Worm (Caenorhabditis elegans) whole organism, young adult: ENCODE data around the gene knl-3.

Experiments
- B0035.1 ChIP-seq: sonication (generic microtip); optimal IDR thresholded peaks from 2 replicates; lab custom pipeline; 2016; ENCODE audit warnings: missing genetic modification characterization, mild to moderate bottlenecking, missing compliant biosample characterization, missing genotype, missing genetic modification reagents
- F23B12.7 ChIP-seq: sonication (generic microtip); optimal IDR thresholded peaks from 2 replicates; lab custom pipeline; 2017; ENCODE audit warnings: missing genetic modification characterization, mild to moderate bottlenecking, missing compliant biosample characterization, antibody characterized with exemption, moderate library complexity; ENCODE audit not compliant: insufficient read depth
- F33H1.4 ChIP-seq: fragments of 200-800 bp; sonication (Bioruptor generic); IDR thresholded peaks from 2 replicates; pipeline ENCODE4 v1.3.6; 2022; ENCODE audit warnings: missing genetic modification reagents, missing genetic modification characterization, missing compliant biosample characterization
- F37B4.10 ChIP-seq: fragments of 200-800 bp; sonication (Bioruptor generic); IDR thresholded peaks from 2 replicates; pipeline ENCODE4 v1.3.6; 2022; ENCODE audit warnings: missing genetic modification characterization, missing compliant biosample characterization
- F39B2.1 ChIP-seq: fragments of 200-800 bp; sonication (Bioruptor generic); IDR thresholded peaks from 2 replicates; pipeline ENCODE4 v1.3.6; 2022; ENCODE audit warnings: missing genetic modification reagents, missing genetic modification characterization, missing compliant biosample characterization
- F52B5.7 ChIP-seq: sonication (generic microtip); optimal IDR thresholded peaks from 2 replicates; lab custom pipeline; 2016; ENCODE audit warnings: mild to moderate bottlenecking, missing genetic modification characterization, missing compliant biosample characterization
- F55B11.4 ChIP-seq: sonication (generic microtip); optimal IDR thresholded peaks from 2 replicates; lab custom pipeline; 2016; ENCODE audit warnings: missing compliant biosample characterization, missing genetic modification characterization, borderline replicate concordance; ENCODE audit not compliant: insufficient read depth
- F57A8.1 ChIP-seq: fragments of 200-800 bp; sonication (Bioruptor generic); optimal IDR thresholded peaks from 2 replicates; lab custom pipeline; 2018; ENCODE audit warnings: mild to moderate bottlenecking, missing genetic modification characterization, moderate library complexity, missing compliant biosample characterization
- K12H6.12 ChIP-seq: fragments of 200-800 bp; sonication (Bioruptor generic); optimal IDR thresholded peaks from 2 replicates; lab custom pipeline; 2018; ENCODE audit warnings: mild to moderate bottlenecking, missing genetic modification characterization, missing compliant biosample characterization
- Y56A3A.18 ChIP-seq: fragments of 200-800 bp; sonication (Bioruptor generic); IDR thresholded peaks from 2 replicates; pipeline ENCODE4 v1.3.6; 2022; ENCODE audit warnings: missing genetic modification reagents, missing genetic modification characterization, missing compliant biosample characterization
- Y79H2A.3 ChIP-seq: fragments of 200-800 bp; sonication (Bioruptor generic); conservative IDR thresholded peaks from 2 replicates; pipeline ENCODE4 v1.3.6; 2022; ENCODE audit warnings: missing genetic modification reagents, missing genetic modification characterization, missing compliant biosample characterization
- akir-1 ChIP-seq: fragments of 200-800 bp; sonication (Bioruptor generic); optimal IDR thresholded peaks from 2 replicates; lab custom pipeline; 2018; ENCODE audit warnings: mild to moderate bottlenecking, missing genetic modification characterization, moderate library complexity, missing compliant biosample characterization
- aptf-2 ChIP-seq: fragments of 200-800 bp; sonication (Bioruptor generic); conservative IDR thresholded peaks from 2 replicates; pipeline ENCODE4 v1.3.6; 2022; ENCODE audit warnings: missing genetic modification reagents, missing genetic modification characterization, missing compliant biosample characterization
- atf-7 ChIP-seq: sonication (generic microtip); optimal IDR thresholded peaks from 2 replicates; lab custom pipeline; 2017; ENCODE audit warnings: mild to moderate bottlenecking, missing genetic modification characterization, missing compliant biosample characterization
- athp-1 ChIP-seq: sonication (generic microtip); optimal IDR thresholded peaks from 2 replicates; lab custom pipeline; 2017; ENCODE audit warnings: mild to moderate bottlenecking, missing genetic modification characterization, missing compliant biosample characterization
- attf-6 ChIP-seq: fragments of 200-800 bp; sonication (Bioruptor generic); IDR thresholded peaks from 2 replicates; pipeline ENCODE4 v1.3.6; 2022; ENCODE audit warnings: missing genetic modification reagents, missing genetic modification characterization, missing compliant biosample characterization
- ccch-3 ChIP-seq: fragments of 200-800 bp; sonication (Bioruptor generic); optimal IDR thresholded peaks from 2 replicates; lab custom pipeline; 2018; ENCODE audit warnings: mild to moderate bottlenecking, missing genetic modification characterization, missing compliant biosample characterization
- cebp-1 ChIP-seq, 2 experiments: fragments of 200-800 bp in 1 of 2; sonication (Bioruptor generic) in 1 of 2; sonication (generic microtip) in 1 of 2; IDR thresholded peaks in 1 of 2; optimal IDR thresholded peaks in 1 of 2; 2 replicates each; pipeline versions ENCODE4 v1.3.6 to Lab custom; 2017 to 2022; ENCODE audit warnings: missing compliant biosample characterization in 2 of 2, missing genetic modification characterization in 2 of 2, mild to moderate bottlenecking in 1 of 2, missing genetic modification reagents in 1 of 2, moderate library complexity in 1 of 2
- cebp-2 ChIP-seq: fragments of 200-800 bp; sonication (Bioruptor generic); IDR thresholded peaks from 2 replicates; pipeline ENCODE4 v1.3.6; 2022; ENCODE audit warnings: missing genetic modification characterization, missing compliant biosample characterization
- ceh-58 ChIP-seq: fragments of 200-800 bp; sonication (Bioruptor generic); IDR thresholded peaks from 2 replicates; pipeline ENCODE4 v1.3.6; 2022; ENCODE audit warnings: missing genetic modification characterization, missing compliant biosample characterization
- chd-7 ChIP-seq: sonication (generic microtip); optimal IDR thresholded peaks from 2 replicates; lab custom pipeline; 2016; ENCODE audit warnings: mild to moderate bottlenecking, missing genetic modification characterization, moderate library complexity, missing compliant biosample characterization
- dox-1 ChIP-seq: fragments of 200-800 bp; sonication (Bioruptor generic); IDR thresholded peaks from 2 replicates; pipeline ENCODE4 v1.3.6; 2022; ENCODE audit warnings: missing genetic modification reagents, missing genetic modification characterization, missing compliant biosample characterization
- ets-4 ChIP-seq: fragments of 200-800 bp; sonication (Bioruptor generic); optimal IDR thresholded peaks from 2 replicates; lab custom pipeline; 2018; ENCODE audit warnings: mild to moderate bottlenecking, missing genetic modification characterization, missing compliant biosample characterization
- fkh-3 ChIP-seq: sonication (generic microtip); optimal IDR thresholded peaks from 2 replicates; lab custom pipeline; 2016; ENCODE audit warnings: mild to moderate bottlenecking, missing genetic modification characterization, missing compliant biosample characterization
- him-1 ChIP-seq: sonication (generic microtip); optimal IDR thresholded peaks from 2 replicates; lab custom pipeline; 2016; ENCODE audit warnings: missing genotype, missing genetic modification reagents, missing genetic modification characterization, missing compliant biosample characterization
- hrde-1 ChIP-seq: sonication (generic microtip); optimal IDR thresholded peaks from 2 replicates; lab custom pipeline; 2016; ENCODE audit warnings: missing genetic modification characterization, mild to moderate bottlenecking, missing compliant biosample characterization, moderate library complexity, missing genotype, missing genetic modification reagents, borderline replicate concordance
- let-526 ChIP-seq: fragments of 200-800 bp; sonication (Bioruptor generic); IDR thresholded peaks from 2 replicates; pipeline ENCODE4 v1.3.6; 2022; ENCODE audit warnings: missing genetic modification reagents, missing genetic modification characterization, missing compliant biosample characterization
- lin-26 ChIP-seq: fragments of 200-800 bp; sonication (Bioruptor generic); IDR thresholded peaks from 2 replicates; pipeline ENCODE4 v1.3.6; 2022; ENCODE audit warnings: missing genetic modification reagents, missing genetic modification characterization, missing compliant biosample characterization
- lin-54 ChIP-seq: fragments of 200-800 bp; sonication (Bioruptor generic); optimal IDR thresholded peaks from 2 replicates; lab custom pipeline; 2018; ENCODE audit warnings: mild to moderate bottlenecking, missing genetic modification characterization, missing compliant biosample characterization
- nfyb-1 ChIP-seq: fragments of 200-800 bp; sonication (Bioruptor generic); IDR thresholded peaks from 2 replicates; pipeline ENCODE4 v1.3.6; 2022; ENCODE audit warnings: missing genetic modification reagents, missing genetic modification characterization, missing compliant biosample characterization
- nhr-90 ChIP-seq: sonication (generic microtip); optimal IDR thresholded peaks from 2 replicates; lab custom pipeline; 2016; ENCODE audit warnings: missing genotype, mild to moderate bottlenecking, missing genetic modification characterization, missing compliant biosample characterization
- pbrm-1 ChIP-seq: fragments of 200-800 bp; sonication (Bioruptor generic); IDR thresholded peaks from 2 replicates; pipeline ENCODE4 v1.3.6; 2022; ENCODE audit warnings: missing genetic modification reagents, missing genetic modification characterization, missing compliant biosample characterization
- rec-8 ChIP-seq, 2 experiments: sonication (generic microtip); optimal IDR thresholded peaks; 2 replicates each; lab custom pipeline; 2016; ENCODE audit warnings: mild to moderate bottlenecking in 2 of 2, missing genetic modification characterization in 2 of 2, missing genetic modification reagents in 2 of 2, missing genotype in 2 of 2, missing biosample characterization in 1 of 2, missing compliant biosample characterization in 1 of 2, moderate library complexity in 1 of 2
- sdz-38 ChIP-seq: sonication (generic microtip); optimal IDR thresholded peaks from 2 replicates; lab custom pipeline; 2016; ENCODE audit warnings: missing genotype, missing genetic modification characterization, missing compliant biosample characterization
- snpc-1.3 ChIP-seq: sonication (generic microtip); optimal IDR thresholded peaks from 2 replicates; lab custom pipeline; 2017; ENCODE audit warnings: missing genetic modification characterization, mild to moderate bottlenecking, missing compliant biosample characterization, antibody characterized with exemption, moderate library complexity, missing genotype, missing genetic modification reagents; ENCODE audit not compliant: insufficient read depth
- snpc-3.4 ChIP-seq: sonication (generic microtip); optimal IDR thresholded peaks from 2 replicates; lab custom pipeline; 2017; ENCODE audit warnings: missing genetic modification characterization, mild to moderate bottlenecking, missing compliant biosample characterization, antibody characterized with exemption, moderate library complexity, missing genotype, missing genetic modification reagents
- somi-1 ChIP-seq: fragments of 200-800 bp; sonication (Bioruptor generic); optimal IDR thresholded peaks from 2 replicates; lab custom pipeline; 2018; ENCODE audit warnings: mild to moderate bottlenecking, missing genetic modification characterization, missing compliant biosample characterization
- tbp1 ChIP-seq: fragments of 200-800 bp; sonication (Bioruptor generic); optimal IDR thresholded peaks from 2 replicates; lab custom pipeline; 2018; ENCODE audit warnings: mild to moderate bottlenecking, missing genetic modification characterization, missing compliant biosample characterization
- tbx-9 ChIP-seq: sonication (generic microtip); optimal IDR thresholded peaks from 2 replicates; lab custom pipeline; 2016; ENCODE audit warnings: borderline replicate concordance, missing genetic modification characterization, inconsistent platforms, missing compliant biosample characterization
- tlf-1 ChIP-seq: fragments of 200-800 bp; sonication (Bioruptor generic); optimal IDR thresholded peaks from 2 replicates; lab custom pipeline; 2018; ENCODE audit warnings: mild to moderate bottlenecking, missing genetic modification characterization, missing compliant biosample characterization
- xnd-1 ChIP-seq: sonication (generic microtip); optimal IDR thresholded peaks from 2 replicates; lab custom pipeline; 2016; ENCODE audit warnings: missing genotype, missing genetic modification reagents, missing genetic modification characterization, missing compliant biosample characterization
- zim-3 ChIP-seq: sonication (generic microtip); optimal IDR thresholded peaks from 2 replicates; lab custom pipeline; 2017; ENCODE audit warnings: mild to moderate bottlenecking, missing genetic modification characterization, moderate library complexity, missing compliant biosample characterization
- ztf-18 ChIP-seq: sonication (generic microtip); optimal IDR thresholded peaks from 2 replicates; lab custom pipeline; 2016; ENCODE audit warnings: missing genotype, mild to moderate bottlenecking, missing genetic modification characterization, missing compliant biosample characterization
- ztf-22 ChIP-seq: fragments of 200-800 bp; sonication (Bioruptor generic); optimal IDR thresholded peaks from 2 replicates; lab custom pipeline; 2018; ENCODE audit warnings: mild to moderate bottlenecking, missing genetic modification characterization, moderate library complexity, missing compliant biosample characterization
- ztf-25 ChIP-seq: fragments of 200-800 bp; sonication (Bioruptor generic); IDR thresholded peaks from 2 replicates; pipeline ENCODE4 v1.3.6; 2022; ENCODE audit warnings: missing genetic modification reagents, missing genetic modification characterization, missing compliant biosample characterization
- ztf-3 ChIP-seq: fragments of 200-800 bp; sonication (Bioruptor generic); optimal IDR thresholded peaks from 2 replicates; lab custom pipeline; 2018; ENCODE audit warnings: mild to moderate bottlenecking, missing genetic modification characterization, missing compliant biosample characterization

knl-3 gene

ce11 chrV:1875497-1875988 is 6.5 kb downstream of the knl-3 start (continued):
- TF ChIP-seq cebp-1 (GFP tag; IDR thresholded peaks at IDR 0.05; lab: Robert Waterston, UW): no peak
- peak; percentile 78 for TF ChIP-seq cebp-1 (tag; optimal IDR thresholded peaks at IDR 0.05; lab: Kevin White, UChicago)
- no peak for TF ChIP-seq sdz-38 (tag; lab: Kevin White, UChicago)
- TF ChIP-seq F33H1.4: 0 out of 2 replicates have a peak, but pooled peaks have one; percentile 35
- TF ChIP-seq F57A8.1 (GFP tag; lab: Kevin White, UChicago): no peak
- no peak for TF ChIP-seq snpc-1.3 (tag; lab: Kevin White, UChicago)
- TF ChIP-seq somi-1 (GFP tag; lab: Kevin White, UChicago): no peak
- peak; percentile 62 for TF ChIP-seq snpc-3.4
- peak; percentile 60 for TF ChIP-seq lin-54
- TF ChIP-seq rec-8 (tag; optimal IDR thresholded peaks at IDR 0.05; lab: Kevin White, UChicago): peak in 1 of 2 experiments; percentile 33
- TF ChIP-seq chd-7 (tag; lab: Kevin White, UChicago): peak; percentile 91
- TF ChIP-seq ztf-22 (GFP tag; lab: Kevin White, UChicago): no peak
- peak; percentile 8 for TF ChIP-seq fkh-3 (tag; lab: Kevin White, UChicago)
- peak; percentile 80; the same call in 1 of the 2 replicates for TF ChIP-seq Y56A3A.18 (GFP tag; lab: Robert Waterston, UW)
- TF ChIP-seq hrde-1: peak; percentile 13
- no peak for TF ChIP-seq F55B11.4 (tag; lab: Kevin White, UChicago)
- no peak for TF ChIP-seq aptf-2 (GFP tag; lab: Robert Waterston, UW)
- peak; percentile 34 for TF ChIP-seq tbx-9 (tag; lab: Kevin White, UChicago)
- TF ChIP-seq let-526 (GFP tag; lab: Robert Waterston, UW): 0 out of 2 replicates have a peak, but pooled peaks have one; percentile 28
- TF ChIP-seq Y79H2A.3 (GFP tag; lab: Robert Waterston, UW): peak; percentile 93
- TF ChIP-seq K12H6.12 (tag; lab: Kevin White, UChicago): peak; percentile 55
- TF ChIP-seq F37B4.10 (GFP tag; lab: Robert Waterston, UW): no peak
- TF ChIP-seq akir-1 (GFP tag; lab: Kevin White, UChicago): no peak
- peak; percentile 7 for TF ChIP-seq ccch-3
- TF ChIP-seq ets-4: no peak
- peak; percentile 75 for TF ChIP-seq lin-26 (GFP tag; lab: Robert Waterston, UW)
- peak; percentile 67; the same call in 1 of the 2 replicates for TF ChIP-seq pbrm-1
- TF ChIP-seq zim-3: peak; percentile 82
- peak; percentile 54 for TF ChIP-seq tlf-1
- TF ChIP-seq ztf-3: no peak
- TF ChIP-seq B0035.1: no peak
- TF ChIP-seq nfyb-1 (GFP tag; lab: Robert Waterston, UW): peak; percentile 53
- TF ChIP-seq nhr-90: no peak
- TF ChIP-seq atf-7: peak; percentile 76
- peak; percentile 21; the same call in 1 of the 2 replicates for TF ChIP-seq F39B2.1 (GFP tag; lab: Robert Waterston, UW)
- no peak for TF ChIP-seq ztf-18
- TF ChIP-seq F52B5.7 (tag; lab: Kevin White, UChicago): peak; percentile 96
- TF ChIP-seq ceh-58 (GFP tag; lab: Robert Waterston, UW): peak; percentile 77; the same call in 1 of the 2 replicates
- TF ChIP-seq tbp1 (GFP tag; lab: Kevin White, UChicago): peak; percentile 58
- no peak for TF ChIP-seq xnd-1
- peak; percentile 59 for TF ChIP-seq dox-1 (GFP tag; lab: Robert Waterston, UW)
- TF ChIP-seq athp-1 (tag; lab: Kevin White, UChicago): peak; percentile 95
- peak; percentile 77; the same call in 1 of the 2 replicates for TF ChIP-seq ztf-25 (GFP tag; lab: Robert Waterston, UW)
- peak; percentile 59; the same call in 1 of the 2 replicates for TF ChIP-seq cebp-2 (GFP tag; lab: Robert Waterston, UW)
- TF ChIP-seq him-1 (tag; lab: Kevin White, UChicago): peak; percentile 60
- TF ChIP-seq F23B12.7 (tag; lab: Kevin White, UChicago): no peak
- peak; percentile 69; the same call in 1 of the 2 replicates for TF ChIP-seq attf-6
